Worm (Caenorhabditis elegans): Measurements from ENCODE around the gene C09G5.14.

ce11 chrII:10731552-10731951 lies 8.6 kb upstream of the C09G5.14 start, which contains the start of gene glb-12:
- TF ChIP-seq ztf-11 (tag; optimal IDR thresholded peaks at IDR 0.05) (no peak), unc-62 (GFP tag; optimal IDR thresholded peaks at IDR 0.05) (no peak), ces-1 (GFP tag; optimal IDR thresholded peaks at IDR 0.05) (no peak), mab-5 (tag; optimal IDR thresholded peaks at IDR 0.05) (no peak), snpc-4 (tag; optimal IDR thresholded peaks at IDR 0.05) (no peak), nhr-76 (tag; optimal IDR thresholded peaks at IDR 0.05) (no peak)

All from whole organism, mixed stage, embryonic.